Worm (Caenorhabditis elegans) whole organism, L1 larva: ENCODE data around the gene nca-2.
A peak's percentile ranks its signal among the peaks of the same experiment; 100 is the strongest.

Experiments
- C04F5.9 ChIP-seq: sonication (generic microtip); optimal IDR thresholded peaks from 2 replicates; lab custom pipeline; 2016; ENCODE audit warnings: missing genetic modification characterization, missing compliant biosample characterization
- C16A3.4 ChIP-seq: fragments of 150-350 bp; optimal IDR thresholded peaks from 2 replicates; lab custom pipeline; 2014; ENCODE audit warnings: missing biosample characterization, missing genetic modification characterization
- C34B4.2 ChIP-seq: sonication (generic microtip); optimal IDR thresholded peaks from 2 replicates; lab custom pipeline; 2017; ENCODE audit warnings: mild to moderate bottlenecking, missing genetic modification characterization, missing compliant biosample characterization
- F16B12.6 ChIP-seq: fragments of 150-350 bp; optimal IDR thresholded peaks from 2 replicates; lab custom pipeline; 2014; ENCODE audit warnings: missing biosample characterization, missing genetic modification characterization
- aly-2 ChIP-seq: fragments of 150-350 bp; optimal IDR thresholded peaks from 2 replicates; lab custom pipeline; 2014; ENCODE audit warnings: missing biosample characterization, missing genetic modification characterization
- blmp-1 ChIP-seq: fragments of 150-350 bp; optimal IDR thresholded peaks from 2 replicates; lab custom pipeline; 2014; ENCODE audit warnings: missing biosample characterization, missing genetic modification characterization
- ceh-63 ChIP-seq: fragments of 200-800 bp; sonication (Bioruptor generic); optimal IDR thresholded peaks from 2 replicates; lab custom pipeline; 2018; ENCODE audit warnings: mild to moderate bottlenecking, missing genetic modification characterization, missing compliant biosample characterization
- ceh-82 ChIP-seq, 3 experiments: fragments of 150-350 bp in 1 of 3; sonication (generic microtip) in 2 of 3; optimal IDR thresholded peaks; 2 replicates each; lab custom pipeline; 2014 to 2017; ENCODE audit warnings: missing biosample characterization in 3 of 3, missing genetic modification characterization in 3 of 3
- ces-1 ChIP-seq: fragments of 150-350 bp; optimal IDR thresholded peaks from 2 replicates; lab custom pipeline; 2014; ENCODE audit warnings: missing biosample characterization, missing genetic modification reagents, missing genetic modification characterization
- efl-1 ChIP-seq, 4 experiments: fragments of 150-350 bp; optimal IDR thresholded peaks in 3 of 4; peaks in 1 of 4; 1 replicate in 1 of 4; 2 replicates in 3 of 4; lab custom pipeline; 2014; ENCODE audit warnings: missing biosample characterization in 2 of 4, missing genetic modification characterization in 2 of 4, missing genetic modification reagents in 2 of 4
- egl-13 ChIP-seq: sonication (generic microtip); optimal IDR thresholded peaks from 2 replicates; lab custom pipeline; 2016; ENCODE audit warnings: missing genotype, missing genetic modification reagents, missing genetic modification characterization, missing compliant biosample characterization
- elt-2 ChIP-seq: sonication (generic microtip); optimal IDR thresholded peaks from 2 replicates; lab custom pipeline; 2016; ENCODE audit warnings: missing genetic modification characterization, mild to moderate bottlenecking, inconsistent platforms, missing compliant biosample characterization, missing genetic modification reagents
- elt-3 ChIP-seq, 6 experiments: fragments of 150-350 bp in 1 of 6; sonication (generic microtip); optimal IDR thresholded peaks; 2 replicates each; lab custom pipeline; 2017 to 2018; ENCODE audit warnings: missing biosample characterization in 6 of 6, missing genetic modification characterization in 6 of 6, inconsistent platforms in 1 of 6
- ets-5 ChIP-seq: fragments of 200-800 bp; sonication (Bioruptor generic); IDR thresholded peaks from 2 replicates; pipeline ENCODE4 v1.3.6; 2022; ENCODE audit warnings: missing genetic modification characterization, missing compliant biosample characterization
- fkh-4 ChIP-seq: sonication (generic microtip); optimal IDR thresholded peaks from 2 replicates; lab custom pipeline; 2016; ENCODE audit warnings: missing compliant biosample characterization, missing genetic modification characterization, borderline replicate concordance
- fkh-8 ChIP-seq: sonication (generic microtip); optimal IDR thresholded peaks from 2 replicates; lab custom pipeline; 2016; ENCODE audit warnings: mild to moderate bottlenecking, missing genetic modification characterization, missing compliant biosample characterization
- fos-1 ChIP-seq: fragments of 150-350 bp; optimal IDR thresholded peaks from 2 replicates; lab custom pipeline; 2014; ENCODE audit warnings: missing biosample characterization, missing genetic modification characterization
- grh-1 ChIP-seq: fragments of 200-800 bp; sonication (Bioruptor generic); IDR thresholded peaks from 2 replicates; pipeline ENCODE4 v1.3.6; 2022; ENCODE audit warnings: missing genetic modification reagents, missing genetic modification characterization, missing compliant biosample characterization
- hlh-17 ChIP-seq: fragments of 200-800 bp; sonication (Bioruptor generic); optimal IDR thresholded peaks from 2 replicates; lab custom pipeline; 2018; ENCODE audit warnings: missing genetic modification characterization, mild to moderate bottlenecking, missing compliant biosample characterization, moderate library complexity, borderline replicate concordance
- hpl-2 ChIP-seq: fragments of 150-350 bp; optimal IDR thresholded peaks from 2 replicates; lab custom pipeline; 2014; ENCODE audit warnings: missing biosample characterization, missing genetic modification reagents, missing genetic modification characterization
- lin-13 ChIP-seq: fragments of 150-350 bp; optimal IDR thresholded peaks from 2 replicates; lab custom pipeline; 2014; ENCODE audit warnings: missing biosample characterization, missing genetic modification reagents, missing genetic modification characterization
- lin-14 ChIP-seq: fragments of 200-800 bp; sonication (Bioruptor generic); optimal IDR thresholded peaks from 2 replicates; lab custom pipeline; 2018; ENCODE audit warnings: mild to moderate bottlenecking, missing genetic modification characterization, moderate library complexity, missing compliant biosample characterization
- lin-15B ChIP-seq: fragments of 150-350 bp; sonication (generic microtip); optimal IDR thresholded peaks from 3 replicates; lab custom pipeline; 2014; ENCODE audit warnings: missing biosample characterization, missing genetic modification characterization
- lin-35 ChIP-seq, 2 experiments: fragments of 150-350 bp; optimal IDR thresholded peaks; 2 replicates each; lab custom pipeline; 2014; ENCODE audit warnings: missing biosample characterization in 2 of 2, missing genetic modification characterization in 2 of 2, missing genetic modification reagents in 2 of 2
- lsy-2 ChIP-seq, 2 experiments: fragments of 150-350 bp; optimal IDR thresholded peaks; 2 replicates each; lab custom pipeline; 2014; ENCODE audit warnings: missing biosample characterization in 2 of 2, missing genetic modification characterization in 2 of 2
- mdl-1 ChIP-seq, 2 experiments: fragments of 150-350 bp; optimal IDR thresholded peaks; 2 replicates each; lab custom pipeline; 2014 to 2017; ENCODE audit warnings: missing biosample characterization in 2 of 2, missing genetic modification characterization in 2 of 2, inconsistent platforms in 1 of 2
- mep-1 ChIP-seq: fragments of 150-350 bp; optimal IDR thresholded peaks from 2 replicates; lab custom pipeline; 2014; ENCODE audit warnings: missing biosample characterization, missing genetic modification characterization
- nhr-11 ChIP-seq: fragments of 150-350 bp; optimal IDR thresholded peaks from 2 replicates; lab custom pipeline; 2014; ENCODE audit warnings: missing biosample characterization, missing genetic modification characterization
- nhr-12 ChIP-seq: sonication (generic microtip); optimal IDR thresholded peaks from 2 replicates; lab custom pipeline; 2017; ENCODE audit warnings: missing biosample characterization, missing genetic modification characterization
- nhr-19 ChIP-seq: fragments of 200-800 bp; sonication (Bioruptor generic); conservative IDR thresholded peaks from 2 replicates; pipeline ENCODE4 v1.3.6; 2022; ENCODE audit warnings: missing genetic modification characterization, missing compliant biosample characterization
- nhr-28 ChIP-seq: fragments of 150-350 bp; optimal IDR thresholded peaks from 2 replicates; lab custom pipeline; 2014; ENCODE audit warnings: missing biosample characterization, missing genetic modification characterization
- nhr-47 ChIP-seq: sonication (generic microtip); optimal IDR thresholded peaks from 2 replicates; lab custom pipeline; 2016; ENCODE audit warnings: mild to moderate bottlenecking, missing genetic modification characterization, moderate library complexity, missing compliant biosample characterization
- nhr-71 ChIP-seq: sonication (generic microtip); optimal IDR thresholded peaks from 2 replicates; lab custom pipeline; 2016; ENCODE audit warnings: mild to moderate bottlenecking, missing genetic modification characterization, moderate library complexity, missing compliant biosample characterization
- nhr-77 ChIP-seq: fragments of 150-350 bp; optimal IDR thresholded peaks from 2 replicates; lab custom pipeline; 2014; ENCODE audit warnings: missing biosample characterization, missing genetic modification characterization
- nhr-85 ChIP-seq: sonication (generic microtip); peaks from one replicate; lab custom pipeline; 2016; ENCODE audit warnings: missing genetic modification characterization, inconsistent platforms, missing compliant biosample characterization
- pag-3 ChIP-seq: sonication (generic microtip); optimal IDR thresholded peaks from 2 replicates; lab custom pipeline; 2017; ENCODE audit warnings: missing genetic modification characterization, mild to moderate bottlenecking, missing compliant biosample characterization, antibody characterized with exemption, borderline replicate concordance; ENCODE audit not compliant: insufficient read depth
- pqm-1 ChIP-seq: sonication (generic microtip); optimal IDR thresholded peaks from 3 replicates; lab custom pipeline; 2017; ENCODE audit warnings: missing biosample characterization, missing genetic modification characterization
- rnt-1 ChIP-seq: sonication (generic microtip); optimal IDR thresholded peaks from 2 replicates; lab custom pipeline; 2016; ENCODE audit warnings: mild to moderate bottlenecking, missing genetic modification characterization, moderate library complexity, missing compliant biosample characterization
- skn-1 ChIP-seq: fragments of 150-350 bp; optimal IDR thresholded peaks from 2 replicates; lab custom pipeline; 2014; ENCODE audit warnings: missing biosample characterization, missing genetic modification characterization
- snu-23 ChIP-seq: sonication (generic microtip); optimal IDR thresholded peaks from 2 replicates; lab custom pipeline; 2016; ENCODE audit warnings: missing genetic modification characterization, missing compliant biosample characterization
- sup-37 ChIP-seq: fragments of 200-800 bp; sonication (Bioruptor generic); optimal IDR thresholded peaks from 2 replicates; lab custom pipeline; 2018; ENCODE audit warnings: mild to moderate bottlenecking, missing genetic modification characterization, missing compliant biosample characterization
- tbx-2 ChIP-seq: sonication (generic microtip); optimal IDR thresholded peaks from 2 replicates; lab custom pipeline; 2016; ENCODE audit warnings: missing genetic modification characterization, missing compliant biosample characterization
- unc-130 ChIP-seq: fragments of 150-350 bp; optimal IDR thresholded peaks from 2 replicates; lab custom pipeline; 2017; ENCODE audit warnings: missing biosample characterization, missing genetic modification characterization, inconsistent platforms
- unc-30 ChIP-seq: sonication (generic microtip); optimal IDR thresholded peaks from 2 replicates; lab custom pipeline; 2017; ENCODE audit warnings: missing biosample characterization, missing genetic modification characterization
- unc-98 ChIP-seq: fragments of 200-800 bp; sonication (Bioruptor generic); IDR thresholded peaks from 2 replicates; pipeline ENCODE4 v1.3.6; 2022; ENCODE audit warnings: missing genetic modification characterization, missing compliant biosample characterization
- vab-15 ChIP-seq: sonication (generic microtip); optimal IDR thresholded peaks from 2 replicates; lab custom pipeline; 2017; ENCODE audit warnings: missing genotype, mild to moderate bottlenecking, missing genetic modification characterization, missing compliant biosample characterization
- xbp-1 ChIP-seq: sonication (generic microtip); optimal IDR thresholded peaks from 2 replicates; lab custom pipeline; 2016; ENCODE audit warnings: missing genetic modification characterization, missing compliant biosample characterization
- zag-1 ChIP-seq: fragments of 150-350 bp; optimal IDR thresholded peaks from 2 replicates; lab custom pipeline; 2014; ENCODE audit warnings: missing biosample characterization, missing genetic modification characterization
- zip-4 ChIP-seq: fragments of 200-800 bp; sonication (Bioruptor generic); optimal IDR thresholded peaks from 2 replicates; lab custom pipeline; 2018; ENCODE audit warnings: mild to moderate bottlenecking, missing genetic modification characterization, moderate library complexity, missing compliant biosample characterization
- ztf-11 ChIP-seq, 2 experiments: sonication (generic microtip); optimal IDR thresholded peaks; 2 replicates each; lab custom pipeline; 2016 to 2017; ENCODE audit warnings: missing genetic modification characterization in 2 of 2, missing biosample characterization in 1 of 2, missing compliant biosample characterization in 1 of 2

The nca-2 gene

DNA sequence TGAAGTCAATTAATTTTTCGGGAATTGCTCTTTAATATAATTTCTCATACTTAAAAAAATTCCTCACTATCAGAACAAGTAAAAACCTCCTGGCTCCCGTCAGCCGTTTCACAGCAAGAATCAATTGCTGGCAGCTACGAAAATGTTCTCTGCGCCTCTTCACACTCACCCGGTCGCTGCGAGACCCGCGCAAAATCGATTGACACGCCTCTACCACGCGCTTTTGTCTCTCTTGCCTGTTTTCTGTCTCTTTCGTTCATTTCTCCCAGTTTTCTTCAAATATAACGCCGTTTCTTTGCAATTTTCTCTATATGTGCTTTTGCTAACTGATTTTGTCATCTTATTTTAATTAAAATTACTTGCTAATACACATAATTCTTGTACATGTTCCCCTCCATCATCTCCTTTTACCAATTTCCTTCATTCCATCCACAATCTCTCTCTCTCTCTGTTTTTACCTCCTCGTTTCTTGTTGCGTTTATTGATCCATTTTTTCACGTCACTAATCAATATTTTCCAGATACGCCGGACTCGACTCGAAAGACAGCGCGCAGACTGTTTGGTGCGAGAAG lies 59.1 kb downstream of the nca-2 start, which contains the start of gene pcf-11 (continued):
- TF ChIP-seq nhr-28 (tag; lab: Kevin White, UChicago) (no peak), nhr-12 (no peak), aly-2 (tag; lab: Kevin White, UChicago) (no peak), tbx-2 (tag; lab: Kevin White, UChicago) (peak; percentile 45), unc-130 (tag; lab: Kevin White, UChicago) (no peak), lin-13 (GFP tag; lab: Kevin White, UChicago) (peak; percentile 28), hpl-2 (GFP tag; lab: Kevin White, UChicago) (no peak), mep-1 (tag; lab: Kevin White, UChicago) (peak; percentile 33), sup-37 (no peak), ceh-63 (no peak), nhr-85 (tag; lab: Kevin White, UChicago) (no peak), ets-5 (GFP tag; lab: Robert Waterston, UW) (no peak), vab-15 (tag; lab: Kevin White, UChicago) (no peak), zag-1 (tag; lab: Kevin White, UChicago) (no peak), grh-1 (GFP tag; lab: Robert Waterston, UW) (no peak), zip-4 (no peak), skn-1 (tag; lab: Kevin White, UChicago) (peak; percentile 58), efl-1 (optimal IDR thresholded peaks at IDR 0.05; lab: Kevin White, UChicago) (peak; percentile 66 to 71), efl-1 (GFP tag; optimal IDR thresholded peaks at IDR 0.05 in 1 of 2; lab: Kevin White, UChicago) (peak; percentile 54 to 96), xbp-1 (peak; percentile 53), nhr-77 (peak; percentile 60), C16A3.4 (tag; lab: Kevin White, UChicago) (peak; percentile 34), F16B12.6 (tag; lab: Kevin White, UChicago) (peak; percentile 35), C04F5.9 (no peak), lin-35 (GFP tag; optimal IDR thresholded peaks at IDR 0.05; lab: Kevin White, UChicago) (peak; percentile 69 to 75), pag-3 (tag; lab: Kevin White, UChicago) (no peak), nhr-19 (GFP tag; lab: Robert Waterston, UW) (peak; percentile 41; the same call in 1 of the 2 replicates), lsy-2 (tag; optimal IDR thresholded peaks at IDR 0.05; lab: Kevin White, UChicago) (peak; percentile 43 to 78), hlh-17 (GFP tag; lab: Kevin White, UChicago) (no peak), mdl-1 (tag; optimal IDR thresholded peaks at IDR 0.05; lab: Kevin White, UChicago) (peak in 1 of 2 experiments; percentile 80), nhr-11 (tag; lab: Kevin White, UChicago) (no peak), pqm-1 (tag; lab: Kevin White, UChicago) (no peak), C34B4.2 (tag; lab: Kevin White, UChicago) (no peak)

- TF ChIP-seq egl-13 (tag; lab: Kevin White, UChicago) (no peak), ztf-11 (tag; optimal IDR thresholded peaks at IDR 0.05; lab: Kevin White, UChicago) (no peak), fos-1 (no peak), ces-1 (no peak), tbx-2 (tag; lab: Kevin White, UChicago) (peak; percentile 1), nhr-71 (tag; lab: Kevin White, UChicago) (peak; percentile 72), fkh-8 (tag; lab: Kevin White, UChicago) (no peak), C34B4.2 (tag; lab: Kevin White, UChicago) (no peak), fkh-4 (no peak), nhr-77 (no peak), grh-1 (GFP tag; lab: Robert Waterston, UW) (peak; percentile 36; the same call in 1 of the 2 replicates), ceh-82 (tag; optimal IDR thresholded peaks at IDR 0.05; lab: Kevin White, UChicago) (no peak), nhr-19 (GFP tag; lab: Robert Waterston, UW) (peak; percentile 32), snu-23 (GFP tag; lab: Kevin White, UChicago) (no peak), unc-98 (GFP tag; lab: Robert Waterston, UW) (no peak), elt-3 (tag; optimal IDR thresholded peaks at IDR 0.05; lab: Kevin White, UChicago) (no peak), lin-35 (GFP tag; optimal IDR thresholded peaks at IDR 0.05; lab: Kevin White, UChicago) (peak in 1 of 2 experiments; percentile 42), lin-15B (no peak), xbp-1 (peak; percentile 7), vab-15 (tag; lab: Kevin White, UChicago) (peak; percentile 3), elt-2 (tag; lab: Kevin White, UChicago) (peak; percentile 34), nhr-47 (tag; lab: Kevin White, UChicago) (peak; percentile 48), unc-30 (tag; lab: Kevin White, UChicago) (no peak), blmp-1 (tag; lab: Kevin White, UChicago) (no peak), lin-14 (GFP tag; lab: Kevin White, UChicago) (no peak), rnt-1 (tag; lab: Kevin White, UChicago) (peak; percentile 34)
These were observed 59.8 kb downstream of the nca-2 start for ce11 chrIII:5025136-5025629.
